Fruit fly (Drosophila melanogaster): ENCODE data around the gene Acsf3.

Gene Acsf3

DNA sequence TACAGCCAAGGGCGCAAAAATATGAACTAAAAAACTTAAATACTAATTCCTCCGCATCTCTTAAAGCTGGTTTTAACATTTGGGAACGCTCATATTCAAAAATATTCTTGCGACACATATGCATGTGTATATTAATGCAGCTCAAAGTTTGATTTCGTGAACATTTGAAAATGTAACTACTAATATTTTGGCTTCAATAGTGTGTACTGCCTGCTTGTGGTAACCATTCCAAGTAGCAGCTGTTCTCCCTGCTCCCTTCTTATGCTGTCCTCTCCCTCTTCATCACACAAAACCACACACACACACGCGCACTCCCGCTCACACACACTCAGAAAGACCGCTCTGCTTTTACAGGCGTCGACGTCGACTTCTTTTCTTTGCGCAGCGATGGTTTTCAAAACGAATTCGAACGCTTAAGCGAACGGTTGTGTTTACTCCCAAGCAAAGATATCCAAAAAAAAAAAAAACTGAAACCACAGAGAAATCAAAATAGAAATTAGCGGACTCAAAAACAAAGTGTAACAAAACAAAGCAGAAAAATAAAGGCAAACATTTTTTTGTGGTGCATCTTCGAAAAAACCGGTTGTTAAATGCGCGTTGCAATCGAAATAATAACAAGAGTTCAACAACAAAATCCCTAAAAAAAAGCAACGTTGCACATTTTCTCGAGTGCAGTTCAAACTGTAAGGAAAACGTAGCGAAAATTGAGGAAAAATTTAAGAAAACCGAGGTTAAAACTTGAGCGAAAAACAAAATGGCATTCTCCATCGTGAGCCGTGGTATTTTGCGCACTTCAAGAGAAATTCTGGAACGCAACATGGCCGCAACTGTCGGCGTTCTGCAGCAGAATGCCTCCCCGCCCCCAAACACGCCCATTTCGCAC lies 8.4 kb downstream of the Acsf3 start, which contains the start of gene CBP (continued):
- TF ChIP-seq CG15479 (GFP tag; optimal IDR thresholded peaks at IDR 0.05): peak; percentile 74
- TF ChIP-seq trem (tag; optimal IDR thresholded peaks at IDR 0.05): peak; percentile 97
- TF ChIP-seq B-H2 (GFP tag; optimal IDR thresholded peaks at IDR 0.05): peak; percentile 85
- TF ChIP-seq D (optimal IDR thresholded peaks at IDR 0.05): no peak
- peak; percentile 99 for TF ChIP-seq D (GFP tag; optimal IDR thresholded peaks at IDR 0.05)
- peak; percentile 97 for TF ChIP-seq fd64A (GFP tag; optimal IDR thresholded peaks at IDR 0.05)
- peak; percentile 98 for TF ChIP-seq ara (GFP tag; IDR thresholded peaks at IDR 0.05)
- peak; percentile 90 for TF ChIP-seq Drgx (GFP tag; IDR thresholded peaks at IDR 0.05)
- TF ChIP-seq chinmo (GFP tag; IDR thresholded peaks at IDR 0.05; ENCODE audit: partially characterized antibody): peak; percentile 65; the same call in 2 of the 4 replicates
- peak; percentile 95 for TF ChIP-seq Hand (GFP tag; optimal IDR thresholded peaks at IDR 0.05)
- peak; percentile 97 for TF ChIP-seq Camta (GFP tag; optimal IDR thresholded peaks at IDR 0.05)
- TF ChIP-seq CG4328 (GFP tag; optimal IDR thresholded peaks at IDR 0.05): peak; percentile 93
- peak; percentile 93 for TF ChIP-seq danr (GFP tag; IDR thresholded peaks at IDR 0.05)
- TF ChIP-seq CHES-1-like (GFP tag; optimal IDR thresholded peaks at IDR 0.05): peak; percentile 94
- TF ChIP-seq CG12236 (GFP tag; optimal IDR thresholded peaks at IDR 0.05): peak; percentile 97
- no peak for TF ChIP-seq pita (GFP tag; optimal IDR thresholded peaks at IDR 0.05)
- TF ChIP-seq Eip74EF (GFP tag; optimal IDR thresholded peaks at IDR 0.05): peak in 1 of 2 experiments; percentile 98
- peak; percentile 96 for TF ChIP-seq btn (GFP tag; optimal IDR thresholded peaks at IDR 0.05)
- TF ChIP-seq CG10431 (GFP tag; optimal IDR thresholded peaks at IDR 0.05): peak; percentile 98
- peak; percentile 94 for TF ChIP-seq gro (GFP tag; optimal IDR thresholded peaks at IDR 0.05)
- peak; percentile 90 for TF ChIP-seq Nf-YB (GFP tag; optimal IDR thresholded peaks at IDR 0.05)
- peak; percentile 96 for TF ChIP-seq psq (GFP tag; optimal IDR thresholded peaks at IDR 0.05)
- peak; percentile 94 for TF ChIP-seq CG3847 (GFP tag; IDR thresholded peaks at IDR 0.05)
- peak; percentile 98 for TF ChIP-seq CG6813 (GFP tag; optimal IDR thresholded peaks at IDR 0.05)
- TF ChIP-seq lola (GFP tag; optimal IDR thresholded peaks at IDR 0.05): peak in 2 of 3 experiments; percentile 10 to 98
- peak; percentile 94 for TF ChIP-seq ERR (GFP tag; optimal IDR thresholded peaks at IDR 0.05)
- TF ChIP-seq bcd (GFP tag; optimal IDR thresholded peaks at IDR 0.05): peak; percentile 98
- TF ChIP-seq sens-2 (GFP tag; IDR thresholded peaks at IDR 0.05): peak; percentile 95
- TF ChIP-seq crp (GFP tag; optimal IDR thresholded peaks at IDR 0.05): peak; percentile 23 to 77
- peak; percentile 84 for TF ChIP-seq CG15073 (GFP tag; optimal IDR thresholded peaks at IDR 0.05)
- TF ChIP-seq mld (GFP tag; IDR thresholded peaks at IDR 0.05; ENCODE audit: partially characterized antibody): no peak
- TF ChIP-seq lilli (GFP tag; optimal IDR thresholded peaks at IDR 0.05): peak; percentile 96
- peak; percentile 97 for TF ChIP-seq dysf (GFP tag; IDR thresholded peaks at IDR 0.05)
- peak; percentile 85 for TF ChIP-seq cas (GFP tag; IDR thresholded peaks at IDR 0.05)
- TF ChIP-seq trh (GFP tag; optimal IDR thresholded peaks at IDR 0.05): peak; percentile 92
- TF ChIP-seq CG1647 (GFP tag; optimal IDR thresholded peaks at IDR 0.05): peak; percentile 95
- TF ChIP-seq en (GFP tag; optimal IDR thresholded peaks at IDR 0.05): peak; percentile 97
- peak; percentile 99 for TF ChIP-seq nmo (GFP tag; optimal IDR thresholded peaks at IDR 0.05)
- TF ChIP-seq mirr (GFP tag; optimal IDR thresholded peaks at IDR 0.05): peak; percentile 92
- TF ChIP-seq ash1 (GFP tag; optimal IDR thresholded peaks at IDR 0.05): peak; percentile 71
- TF ChIP-seq CG10267 (tag; optimal IDR thresholded peaks at IDR 0.05): peak; percentile 95
- TF ChIP-seq caup (GFP tag; optimal IDR thresholded peaks at IDR 0.05; ENCODE audit: severe bottlenecking): peak; percentile 96
- TF ChIP-seq CG9817 (tag; optimal IDR thresholded peaks at IDR 0.05): peak; percentile 96
- peak; percentile 92 for TF ChIP-seq nom (GFP tag; optimal IDR thresholded peaks at IDR 0.05)
- peak; percentile 96 for TF ChIP-seq CG3407 (GFP tag; optimal IDR thresholded peaks at IDR 0.05)
- peak; percentile 93 for TF ChIP-seq Rfx (GFP tag; IDR thresholded peaks at IDR 0.05)
- TF ChIP-seq luna (GFP tag; optimal IDR thresholded peaks at IDR 0.05): peak; percentile 92
- peak; percentile 94 for TF ChIP-seq CG32532 (GFP tag; IDR thresholded peaks at IDR 0.05)
